Worm (Caenorhabditis elegans): Measurements from ENCODE around the gene pei-2.

Gene pei-2

ce11 chrV:1049334-1049733 lies 26.1 kb upstream of the pei-2 start:
- TF ChIP-seq zip-8 (tag; optimal IDR thresholded peaks at IDR 0.05) = no peak
- peak; percentile 42 for TF ChIP-seq unc-120 (tag; optimal IDR thresholded peaks at IDR 0.05; ENCODE audit: poor library complexity, severe bottlenecking)
- peak; percentile 1 for TF ChIP-seq lsy-2 (tag; optimal IDR thresholded peaks at IDR 0.05)
- TF ChIP-seq hlh-1 (tag; optimal IDR thresholded peaks at IDR 0.05) = no peak

- TF ChIP-seq zip-8 (tag; optimal IDR thresholded peaks at IDR 0.05) (no peak), flh-1 (GFP tag; optimal IDR thresholded peaks at IDR 0.05) (no peak), mep-1 (tag; optimal IDR thresholded peaks at IDR 0.05) (no peak)
Observed at ce11 chrV:1048482-1048881, 25.2 kb upstream of the pei-2 start, which contains the start of gene nra-4. TSS of gene nra-4 (minus strand) at chrV:1048582.

ce11 chrV:1047251-1047650 lies 24.0 kb upstream of the pei-2 start:
- TF ChIP-seq ceh-83 (GFP tag; optimal IDR thresholded peaks at IDR 0.05) (no peak), nhr-2 (tag; optimal IDR thresholded peaks at IDR 0.05) (no peak), sptf-1 (tag; optimal IDR thresholded peaks at IDR 0.05) (no peak), lin-13 (tag; optimal IDR thresholded peaks at IDR 0.05) (no peak), nhr-237 (tag; optimal IDR thresholded peaks at IDR 0.05) (no peak), mab-5 (tag; optimal IDR thresholded peaks at IDR 0.05) (no peak), pha-4 (tag; optimal IDR thresholded peaks at IDR 0.05) (no peak), snpc-4 (tag; optimal IDR thresholded peaks at IDR 0.05) (no peak), elt-3 (tag; optimal IDR thresholded peaks at IDR 0.05) (no peak), hlh-1 (tag; optimal IDR thresholded peaks at IDR 0.05) (no peak), nhr-76 (tag; optimal IDR thresholded peaks at IDR 0.05) (no peak), ham-2 (GFP tag; optimal IDR thresholded peaks at IDR 0.05) (no peak), drap-1 (GFP tag; optimal IDR thresholded peaks at IDR 0.05) (no peak), unc-39 (tag; optimal IDR thresholded peaks at IDR 0.05) (no peak), lsy-2 (tag; optimal IDR thresholded peaks at IDR 0.05) (no peak), M03D4.4 (tag; optimal IDR thresholded peaks at IDR 0.05) (no peak)

- TF ChIP-seq nhr-76 (tag; optimal IDR thresholded peaks at IDR 0.05) (no peak), ham-2 (GFP tag; optimal IDR thresholded peaks at IDR 0.05) (no peak), elt-1 (tag; optimal IDR thresholded peaks at IDR 0.05; ENCODE audit: borderline replicate concordance, insufficient read depth) (no peak), lin-32 (GFP tag; optimal IDR thresholded peaks at IDR 0.05) (no peak), nhr-2 (tag; optimal IDR thresholded peaks at IDR 0.05) (no peak), unc-120 (tag; optimal IDR thresholded peaks at IDR 0.05; ENCODE audit: poor library complexity, severe bottlenecking) (no peak), bed-3 (GFP tag; optimal IDR thresholded peaks at IDR 0.05) (no peak), mls-2 (tag; optimal IDR thresholded peaks at IDR 0.05) (no peak), drap-1 (GFP tag; optimal IDR thresholded peaks at IDR 0.05) (no peak), sptf-1 (tag; optimal IDR thresholded peaks at IDR 0.05) (no peak), zip-8 (tag; optimal IDR thresholded peaks at IDR 0.05) (no peak), ztf-11 (tag; optimal IDR thresholded peaks at IDR 0.05) (no peak)
Observed at ce11 chrV:1038074-1038473, 14.8 kb upstream of the pei-2 start.

ce11 chrV:1033304-1033703 lies 10.0 kb upstream of the pei-2 start, which contains the start of gene flp-34:
TSS of gene flp-34 (minus strand) at chrV:1033404.
- no peak for TF ChIP-seq unc-39 (tag; optimal IDR thresholded peaks at IDR 0.05)
- TF ChIP-seq lin-13 (tag; optimal IDR thresholded peaks at IDR 0.05) = no peak
- no peak for TF ChIP-seq ces-1 (GFP tag; optimal IDR thresholded peaks at IDR 0.05)
- TF ChIP-seq unc-120 (tag; optimal IDR thresholded peaks at IDR 0.05; ENCODE audit: poor library complexity, severe bottlenecking) = no peak
- no peak for TF ChIP-seq cnd-1 (tag; optimal IDR thresholded peaks at IDR 0.05)
- no peak for TF ChIP-seq zip-8 (tag; optimal IDR thresholded peaks at IDR 0.05)
- TF ChIP-seq sem-2 (GFP tag; optimal IDR thresholded peaks at IDR 0.05) = no peak
- no peak for TF ChIP-seq blmp-1 (tag; optimal IDR thresholded peaks at IDR 0.05)
- TF ChIP-seq elt-3 (tag; optimal IDR thresholded peaks at IDR 0.05) = no peak
- no peak for TF ChIP-seq hlh-1 (tag; optimal IDR thresholded peaks at IDR 0.05)
- no peak for TF ChIP-seq ceh-83 (GFP tag; optimal IDR thresholded peaks at IDR 0.05)
- no peak for TF ChIP-seq unc-62 (GFP tag; optimal IDR thresholded peaks at IDR 0.05)
- no peak for TF ChIP-seq snpc-4 (tag; optimal IDR thresholded peaks at IDR 0.05)
- TF ChIP-seq nhr-237 (tag; optimal IDR thresholded peaks at IDR 0.05) = no peak
- no peak for TF ChIP-seq mep-1 (tag; optimal IDR thresholded peaks at IDR 0.05)

- TF ChIP-seq drap-1 (GFP tag; optimal IDR thresholded peaks at IDR 0.05) = no peak
- TF ChIP-seq sem-2 (GFP tag; optimal IDR thresholded peaks at IDR 0.05) = no peak
- no peak for TF ChIP-seq M03D4.4 (tag; optimal IDR thresholded peaks at IDR 0.05)
- TF ChIP-seq nhr-76 (tag; optimal IDR thresholded peaks at IDR 0.05) = no peak
- TF ChIP-seq nhr-28 (tag; optimal IDR thresholded peaks at IDR 0.05) = no peak
- TF ChIP-seq flh-1 (GFP tag; optimal IDR thresholded peaks at IDR 0.05) = no peak
- no peak for TF ChIP-seq bed-3 (GFP tag; optimal IDR thresholded peaks at IDR 0.05)
- TF ChIP-seq ces-1 (GFP tag; optimal IDR thresholded peaks at IDR 0.05) = no peak
- TF ChIP-seq pha-4 (tag; optimal IDR thresholded peaks at IDR 0.05) = no peak
- TF ChIP-seq snpc-4 (tag; optimal IDR thresholded peaks at IDR 0.05) = no peak
- TF ChIP-seq elt-1 (tag; optimal IDR thresholded peaks at IDR 0.05; ENCODE audit: borderline replicate concordance, insufficient read depth) = no peak
- no peak for TF ChIP-seq blmp-1 (tag; optimal IDR thresholded peaks at IDR 0.05)
- no peak for TF ChIP-seq ham-2 (GFP tag; optimal IDR thresholded peaks at IDR 0.05)
- TF ChIP-seq lin-13 (tag; optimal IDR thresholded peaks at IDR 0.05) = no peak
- TF ChIP-seq elt-3 (tag; optimal IDR thresholded peaks at IDR 0.05) = no peak
- no peak for TF ChIP-seq mab-5 (tag; optimal IDR thresholded peaks at IDR 0.05)
- TF ChIP-seq zip-8 (tag; optimal IDR thresholded peaks at IDR 0.05) = no peak
Observed at ce11 chrV:1027044-1027443, 3.8 kb upstream of the pei-2 start, which contains the start of gene R09A1.3. TSS of gene R09A1.3 (minus strand) at chrV:1027074.
